Fruit fly (Drosophila melanogaster): ENCODE results near the gene CG32365.
A peak's percentile ranks its signal among the peaks of the same experiment; 100 is the strongest.

The CG32365 gene

dm6 chr3L:7863267-7863765, 5.5 kb upstream of the CG32365 start (continued):
- TF ChIP-seq chinmo (GFP tag; IDR thresholded peaks at IDR 0.05; ENCODE audit: partially characterized antibody): peak; percentile 93; the same call in 3 of the 4 replicates

- no peak for TF ChIP-seq Optix (GFP tag; IDR thresholded peaks at IDR 0.05)
- TF ChIP-seq CG31224 (GFP tag; IDR thresholded peaks at IDR 0.05): peak; percentile 87
- no peak for TF ChIP-seq tup (GFP tag; optimal IDR thresholded peaks at IDR 0.05)
- TF ChIP-seq Poxn (GFP tag; IDR thresholded peaks at IDR 0.05): 0 out of 2 replicates have a peak, but pooled peaks have one; percentile 53
- TF ChIP-seq pan (optimal IDR thresholded peaks at IDR 0.05): no peak
- peak in 1 of 2 experiments; percentile 78 for TF ChIP-seq pan (GFP tag; optimal IDR thresholded peaks at IDR 0.05 in 1 of 2, IDR thresholded peaks at IDR 0.05 in 1 of 2)
- peak; percentile 19 for TF ChIP-seq zen (tag; optimal IDR thresholded peaks at IDR 0.05)
- TF ChIP-seq Sry-δ (GFP tag; optimal IDR thresholded peaks at IDR 0.05): no peak
- peak; percentile 40; the same call in 1 of the 2 replicates for TF ChIP-seq CG32772 (GFP tag; IDR thresholded peaks at IDR 0.05)
- TF ChIP-seq B-H2 (GFP tag; optimal IDR thresholded peaks at IDR 0.05): peak; percentile 12
- TF ChIP-seq GATAe (GFP tag; conservative IDR thresholded peaks at IDR 0.05): peak; percentile 68
- no peak for TF ChIP-seq ac (GFP tag; optimal IDR thresholded peaks at IDR 0.05)
- TF ChIP-seq Spps (tag; optimal IDR thresholded peaks at IDR 0.05): no peak
- TF ChIP-seq tna (GFP tag; IDR thresholded peaks at IDR 0.05; ENCODE audit: partially characterized antibody): no peak
- TF ChIP-seq dm (GFP tag; optimal IDR thresholded peaks at IDR 0.05): no peak
- TF ChIP-seq CG13123 (GFP tag; optimal IDR thresholded peaks at IDR 0.05): no peak
- TF ChIP-seq emc (GFP tag; optimal IDR thresholded peaks at IDR 0.05): peak; percentile 6
- TF ChIP-seq CG18599 (GFP tag; optimal IDR thresholded peaks at IDR 0.05): peak; percentile 84
- TF ChIP-seq ro (GFP tag; IDR thresholded peaks at IDR 0.05): no peak
- peak; percentile 57; the same call in 1 of the 2 replicates for TF ChIP-seq CG11085 (GFP tag; IDR thresholded peaks at IDR 0.05)
- 0 out of 2 replicates have a peak, but pooled peaks have one; percentile 56 for TF ChIP-seq stc (GFP tag; IDR thresholded peaks at IDR 0.05)
- peak; percentile 8 for TF ChIP-seq CG30431 (GFP tag; optimal IDR thresholded peaks at IDR 0.05)
- TF ChIP-seq ems (GFP tag; optimal IDR thresholded peaks at IDR 0.05): no peak
- no peak for TF ChIP-seq da (GFP tag; optimal IDR thresholded peaks at IDR 0.05)
- no peak for TF ChIP-seq HmgD (GFP tag; optimal IDR thresholded peaks at IDR 0.05)
- no peak for TF ChIP-seq CG17802 (tag; optimal IDR thresholded peaks at IDR 0.05)
- TF ChIP-seq CG34422 (GFP tag; IDR thresholded peaks at IDR 0.05): peak; percentile 58; the same call in 2 of the 3 replicates
- peak; percentile 41 for TF ChIP-seq Jarid2 (GFP tag; optimal IDR thresholded peaks at IDR 0.05)
- TF ChIP-seq Dref (GFP tag; IDR thresholded peaks at IDR 0.05): no peak
- no peak for TF ChIP-seq CG31365 (tag; optimal IDR thresholded peaks at IDR 0.05)
- TF ChIP-seq CG10209 (GFP tag; optimal IDR thresholded peaks at IDR 0.05): peak; percentile 70
- no peak for TF ChIP-seq CG4328 (GFP tag; optimal IDR thresholded peaks at IDR 0.05)
- no peak for TF ChIP-seq z (GFP tag; IDR thresholded peaks at IDR 0.05)
- no peak for TF ChIP-seq kay (GFP tag; optimal IDR thresholded peaks at IDR 0.05)
- no peak for TF ChIP-seq br (optimal IDR thresholded peaks at IDR 0.05)
- no peak for TF ChIP-seq Neu2 (GFP tag; optimal IDR thresholded peaks at IDR 0.05; ENCODE audit: borderline replicate concordance)
- peak; percentile 82 for TF ChIP-seq CoRest (tag; optimal IDR thresholded peaks at IDR 0.05)
- TF ChIP-seq crp (GFP tag; optimal IDR thresholded peaks at IDR 0.05): no peak
- no peak for TF ChIP-seq D (optimal IDR thresholded peaks at IDR 0.05)
- no peak for TF ChIP-seq D (GFP tag; optimal IDR thresholded peaks at IDR 0.05)
- TF ChIP-seq Chrac-16 (GFP tag; optimal IDR thresholded peaks at IDR 0.05): peak; percentile 26
- peak; percentile 92 for TF ChIP-seq dysf (GFP tag; IDR thresholded peaks at IDR 0.05)
- peak; percentile 89 for TF ChIP-seq cwo (GFP tag; optimal IDR thresholded peaks at IDR 0.05)
- peak; percentile 72 for TF ChIP-seq CG6854 (GFP tag; optimal IDR thresholded peaks at IDR 0.05)
- TF ChIP-seq D19A (tag; optimal IDR thresholded peaks at IDR 0.05): no peak
- peak; percentile 73 for TF ChIP-seq fd3F (GFP tag; optimal IDR thresholded peaks at IDR 0.05)
- TF ChIP-seq fd102C (GFP tag; optimal IDR thresholded peaks at IDR 0.05): no peak
- TF ChIP-seq kah (GFP tag; optimal IDR thresholded peaks at IDR 0.05): no peak
Observed at dm6 chr3L:7863766-7864305, 5.0 kb upstream of the CG32365 start.

Measured in whole organism, embryonic.